Worm (Caenorhabditis elegans) whole organism, young adult: ENCODE results near the gene C17H12.6.

Source experiments
- F49E8.2 ChIP-seq: sonication (generic microtip); optimal IDR thresholded peaks from 3 replicates; lab custom pipeline; 2017; ENCODE audit warnings: missing genetic modification characterization, mild to moderate bottlenecking, missing compliant biosample characterization, antibody characterized with exemption, moderate library complexity; ENCODE audit not compliant: insufficient read depth
- K12H6.12 ChIP-seq: fragments of 200-800 bp; sonication (Bioruptor generic); optimal IDR thresholded peaks from 2 replicates; lab custom pipeline; 2018; ENCODE audit warnings: mild to moderate bottlenecking, missing genetic modification characterization, missing compliant biosample characterization
- ama-1 ChIP-seq, 3 experiments: fragments of 150-350 bp in 1 of 3; sonication (generic microtip) in 2 of 3; optimal IDR thresholded peaks; 2 replicates each; lab custom pipeline; 2014 to 2018; ENCODE audit warnings: missing biosample characterization in 2 of 3, missing genetic modification characterization in 2 of 3, missing genetic modification reagents in 2 of 3
- bed-1 ChIP-seq: fragments of 200-800 bp; sonication (Bioruptor generic); IDR thresholded peaks from 2 replicates; pipeline ENCODE4 v1.3.6; 2022; ENCODE audit warnings: missing genetic modification reagents, missing genetic modification characterization, missing compliant biosample characterization
- dpff-1 ChIP-seq: sonication (generic microtip); optimal IDR thresholded peaks from 2 replicates; lab custom pipeline; 2017; ENCODE audit warnings: mild to moderate bottlenecking, missing genetic modification characterization, missing compliant biosample characterization
- lsy-27 ChIP-seq: sonication (generic microtip); optimal IDR thresholded peaks from 2 replicates; lab custom pipeline; 2017; ENCODE audit warnings: missing genetic modification characterization, mild to moderate bottlenecking, missing compliant biosample characterization, antibody characterized with exemption, missing genotype, borderline replicate concordance; ENCODE audit not compliant: insufficient read depth
- madf-10 ChIP-seq: sonication (generic microtip); optimal IDR thresholded peaks from 2 replicates; lab custom pipeline; 2016; ENCODE audit warnings: mild to moderate bottlenecking, missing genetic modification characterization, missing compliant biosample characterization
- nfya-1 ChIP-seq: sonication (generic microtip); optimal IDR thresholded peaks from 2 replicates; lab custom pipeline; 2017; ENCODE audit warnings: antibody characterized with exemption, missing compliant biosample characterization, missing genetic modification characterization, borderline replicate concordance; ENCODE audit not compliant: insufficient read depth
- rcor-1 ChIP-seq: fragments of 200-800 bp; sonication (Bioruptor generic); IDR thresholded peaks from 2 replicates; pipeline ENCODE4 v1.3.6; 2022; ENCODE audit warnings: missing genetic modification reagents, missing genetic modification characterization, missing compliant biosample characterization
- snpc-3.4 ChIP-seq: sonication (generic microtip); optimal IDR thresholded peaks from 2 replicates; lab custom pipeline; 2017; ENCODE audit warnings: missing genetic modification characterization, mild to moderate bottlenecking, missing compliant biosample characterization, antibody characterized with exemption, moderate library complexity, missing genotype, missing genetic modification reagents
- unc-130 ChIP-seq: sonication (generic microtip); optimal IDR thresholded peaks from 2 replicates; lab custom pipeline; 2016; ENCODE audit warnings: missing genetic modification reagents, missing genetic modification characterization, missing compliant biosample characterization
- unc-62 ChIP-seq: fragments of 150-350 bp; optimal IDR thresholded peaks from 2 replicates; lab custom pipeline; 2014; ENCODE audit warnings: missing biosample characterization, missing genetic modification reagents, missing genetic modification characterization

- TF ChIP-seq K12H6.12 (tag; lab: Kevin White, UChicago) (no peak), snpc-3.4 (tag; lab: Kevin White, UChicago) (no peak), dpff-1 (tag; lab: Kevin White, UChicago) (no peak), lsy-27 (tag; lab: Kevin White, UChicago) (no peak), unc-62 (GFP tag; lab: Kevin White, UChicago) (no peak), bed-1 (no peak), ama-1 (optimal IDR thresholded peaks at IDR 0.05; lab: Kevin White, UChicago) (no peak), ama-1 (GFP tag; optimal IDR thresholded peaks at IDR 0.05; lab: Kevin White, UChicago) (no peak), F49E8.2 (tag; lab: Kevin White, UChicago) (no peak), rcor-1 (GFP tag; lab: Robert Waterston, UW) (no peak), nfya-1 (tag; lab: Kevin White, UChicago) (no peak), unc-130 (GFP tag; lab: Kevin White, UChicago) (no peak), madf-10 (tag; lab: Kevin White, UChicago) (no peak)
Observed at ce11 chrIV:6833617-6834016, 11.3 kb upstream of the C17H12.6 start.
